Worm (Caenorhabditis elegans) whole organism, late embryonic: ENCODE measurements around the gene Y47D3A.34.
"Not testable (repeated sequence)": the region's sequence is repeated elsewhere in the genome, so short reads cannot be mapped to it uniquely, and the experiment has no call there.

ENCODE experiments used
- C08G9.2 ChIP-seq: sonication (generic microtip); optimal IDR thresholded peaks from 2 replicates; lab custom pipeline; 2016; ENCODE audit warnings: mild to moderate bottlenecking, missing genetic modification characterization, moderate library complexity, missing compliant biosample characterization
- C38D4.7 ChIP-seq: fragments of 200-800 bp; sonication (Bioruptor generic); optimal IDR thresholded peaks from 2 replicates; lab custom pipeline; 2018; ENCODE audit warnings: mild to moderate bottlenecking, missing genetic modification characterization, moderate library complexity, missing compliant biosample characterization
- F13H6.1 ChIP-seq: sonication (generic microtip); optimal IDR thresholded peaks from 2 replicates; lab custom pipeline; 2016; ENCODE audit warnings: missing genetic modification characterization, missing compliant biosample characterization
- K02D7.2 ChIP-seq: sonication (generic microtip); optimal IDR thresholded peaks from 2 replicates; lab custom pipeline; 2017; ENCODE audit warnings: mild to moderate bottlenecking, missing genetic modification characterization, missing compliant biosample characterization
- T23F11.4 ChIP-seq: fragments of 200-800 bp; sonication (Bioruptor generic); optimal IDR thresholded peaks from 2 replicates; lab custom pipeline; 2018; ENCODE audit warnings: mild to moderate bottlenecking, missing genetic modification characterization, missing compliant biosample characterization
- ahr-1 ChIP-seq: sonication (generic microtip); optimal IDR thresholded peaks from 2 replicates; lab custom pipeline; 2016; ENCODE audit warnings: missing genetic modification characterization, missing compliant biosample characterization
- ceh-18 ChIP-seq: sonication (generic microtip); optimal IDR thresholded peaks from 2 replicates; lab custom pipeline; 2016; ENCODE audit warnings: missing genetic modification characterization, missing compliant biosample characterization
- ceh-2 ChIP-seq: sonication (generic microtip); optimal IDR thresholded peaks from 2 replicates; lab custom pipeline; 2016; ENCODE audit warnings: missing genotype, missing genetic modification characterization, missing compliant biosample characterization
- ceh-22 ChIP-seq: sonication (generic microtip); optimal IDR thresholded peaks from 2 replicates; lab custom pipeline; 2017; ENCODE audit warnings: missing biosample characterization, missing genetic modification characterization
- ceh-24 ChIP-seq: sonication (generic microtip); optimal IDR thresholded peaks from 2 replicates; lab custom pipeline; 2016; ENCODE audit warnings: mild to moderate bottlenecking, missing genetic modification characterization, missing compliant biosample characterization
- ceh-30 ChIP-seq: fragments of 150-350 bp; optimal IDR thresholded peaks from 2 replicates; lab custom pipeline; 2014; ENCODE audit warnings: missing biosample characterization, missing genetic modification characterization
- ceh-34 ChIP-seq: sonication (generic microtip); optimal IDR thresholded peaks from 2 replicates; lab custom pipeline; 2016; ENCODE audit warnings: mild to moderate bottlenecking, missing genetic modification characterization, missing compliant biosample characterization
- ceh-48 ChIP-seq: sonication (generic microtip); optimal IDR thresholded peaks from 2 replicates; lab custom pipeline; 2016; ENCODE audit warnings: missing genetic modification characterization, inconsistent platforms, missing compliant biosample characterization
- ceh-9 ChIP-seq: sonication (generic microtip); optimal IDR thresholded peaks from 2 replicates; lab custom pipeline; 2016; ENCODE audit warnings: mild to moderate bottlenecking, missing genetic modification characterization, inconsistent platforms, missing compliant biosample characterization
- dve-1 ChIP-seq: sonication (generic microtip); optimal IDR thresholded peaks from 2 replicates; lab custom pipeline; 2017; ENCODE audit warnings: antibody characterized with exemption, mild to moderate bottlenecking, missing genetic modification characterization, missing compliant biosample characterization
- ets-4 ChIP-seq: sonication (generic microtip); optimal IDR thresholded peaks from 2 replicates; lab custom pipeline; 2016; ENCODE audit warnings: missing genetic modification characterization, missing compliant biosample characterization
- eyg-1 ChIP-seq: sonication (generic microtip); optimal IDR thresholded peaks from 2 replicates; lab custom pipeline; 2016; ENCODE audit warnings: missing genotype, missing genetic modification characterization, missing compliant biosample characterization
- fkh-6 ChIP-seq: sonication (generic microtip); optimal IDR thresholded peaks from 2 replicates; lab custom pipeline; 2016; ENCODE audit warnings: missing genetic modification characterization, missing compliant biosample characterization
- hlh-13 ChIP-seq: fragments of 200-800 bp; sonication (Bioruptor generic); optimal IDR thresholded peaks from 2 replicates; lab custom pipeline; 2018; ENCODE audit warnings: mild to moderate bottlenecking, missing genetic modification characterization, missing compliant biosample characterization
- hlh-15 ChIP-seq: sonication (generic microtip); optimal IDR thresholded peaks from 2 replicates; lab custom pipeline; 2016; ENCODE audit warnings: missing genetic modification characterization, missing compliant biosample characterization
- hlh-30 ChIP-seq: sonication (generic microtip); optimal IDR thresholded peaks from 2 replicates; lab custom pipeline; 2017; ENCODE audit warnings: antibody characterized with exemption, missing genetic modification characterization, missing compliant biosample characterization; ENCODE audit not compliant: insufficient read depth
- hlh-6 ChIP-seq: sonication (generic microtip); optimal IDR thresholded peaks from 2 replicates; lab custom pipeline; 2016; ENCODE audit warnings: missing genotype, missing genetic modification characterization, missing compliant biosample characterization
- mec-3 ChIP-seq: sonication (generic microtip); optimal IDR thresholded peaks from 2 replicates; lab custom pipeline; 2016; ENCODE audit warnings: borderline replicate concordance, missing genetic modification characterization, missing compliant biosample characterization
- nfya-1 ChIP-seq: sonication (generic microtip); optimal IDR thresholded peaks from 2 replicates; lab custom pipeline; 2017; ENCODE audit warnings: missing genetic modification characterization, mild to moderate bottlenecking, missing compliant biosample characterization, antibody characterized with exemption, moderate library complexity
- nhr-11 ChIP-seq: fragments of 150-350 bp; optimal IDR thresholded peaks from 2 replicates; lab custom pipeline; 2014; ENCODE audit warnings: missing biosample characterization, missing genetic modification characterization
- npax-4 ChIP-seq: sonication (generic microtip); optimal IDR thresholded peaks from 2 replicates; lab custom pipeline; 2016; ENCODE audit warnings: missing genetic modification characterization, missing compliant biosample characterization
- odd-2 ChIP-seq: sonication (generic microtip); optimal IDR thresholded peaks from 2 replicates; lab custom pipeline; 2017; ENCODE audit warnings: antibody characterized with exemption, mild to moderate bottlenecking, missing genetic modification characterization, missing compliant biosample characterization
- pat-9 ChIP-seq: fragments of 200-800 bp; sonication (Bioruptor generic); optimal IDR thresholded peaks from 2 replicates; lab custom pipeline; 2018; ENCODE audit warnings: mild to moderate bottlenecking, missing genetic modification characterization, moderate library complexity, missing compliant biosample characterization
- pha-2 ChIP-seq: sonication (generic microtip); optimal IDR thresholded peaks from 2 replicates; lab custom pipeline; 2017; ENCODE audit warnings: mild to moderate bottlenecking, missing genetic modification characterization, missing compliant biosample characterization
- pqm-1 ChIP-seq: sonication (generic microtip); optimal IDR thresholded peaks from 2 replicates; lab custom pipeline; 2016; ENCODE audit warnings: missing genetic modification characterization, missing compliant biosample characterization
- ref-2 ChIP-seq: sonication (generic microtip); optimal IDR thresholded peaks from 2 replicates; lab custom pipeline; 2016; ENCODE audit warnings: missing genetic modification characterization, missing compliant biosample characterization
- sdc-2 ChIP-seq: sonication (generic microtip); optimal IDR thresholded peaks from 2 replicates; lab custom pipeline; 2016; ENCODE audit warnings: missing genotype, missing genetic modification characterization, missing compliant biosample characterization
- sox-2 ChIP-seq: fragments of 200-800 bp; sonication (Bioruptor generic); IDR thresholded peaks from 2 replicates; pipeline ENCODE4 v1.3.6; 2022; ENCODE audit warnings: missing genetic modification reagents, missing genetic modification characterization, missing compliant biosample characterization
- tbx-2 ChIP-seq: sonication (generic microtip); optimal IDR thresholded peaks from 2 replicates; lab custom pipeline; 2016; ENCODE audit warnings: missing genetic modification characterization, missing compliant biosample characterization
- ttx-3 ChIP-seq: sonication (generic microtip); optimal IDR thresholded peaks from 2 replicates; lab custom pipeline; 2016; ENCODE audit warnings: missing genetic modification reagents, missing genetic modification characterization, missing compliant biosample characterization
- unc-42 ChIP-seq: sonication (generic microtip); optimal IDR thresholded peaks from 2 replicates; lab custom pipeline; 2016; ENCODE audit warnings: missing genotype, missing genetic modification characterization, missing compliant biosample characterization
- unc-86 ChIP-seq: sonication (generic microtip); optimal IDR thresholded peaks from 2 replicates; lab custom pipeline; 2016; ENCODE audit warnings: missing genetic modification characterization, missing compliant biosample characterization

The Y47D3A.34 gene

DNA sequence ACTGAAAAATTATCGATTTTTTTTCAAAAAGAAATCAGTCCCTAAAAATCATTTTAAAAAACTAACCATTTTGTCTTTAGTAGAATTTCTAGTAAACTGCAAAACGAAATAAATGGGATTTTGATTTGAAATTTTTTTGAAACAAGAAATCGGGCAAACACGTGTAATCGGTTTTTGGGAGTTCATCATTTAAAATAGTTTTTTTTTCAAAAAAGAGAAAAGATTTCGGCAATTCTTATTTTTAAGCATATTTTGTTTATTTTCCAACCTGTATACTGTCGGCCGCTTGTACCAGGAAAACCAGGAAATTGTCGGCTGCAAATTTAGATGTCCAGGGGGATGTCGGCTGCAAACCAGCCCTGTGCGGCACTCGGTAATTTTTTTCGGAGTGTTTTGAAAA lies 2.7 kb downstream of the Y47D3A.34 start, which contains the start of gene elo-8:
TSS of gene elo-8 (minus strand) at position 101 of the 400 bp plus-strand sequence.
- TF ChIP-seq C38D4.7 (no peak), ttx-3 (tag; lab: Kevin White, UChicago) (no peak), dve-1 (tag; lab: Kevin White, UChicago) (no peak), odd-2 (no peak), ceh-30 (tag; lab: Kevin White, UChicago) (no peak), mec-3 (no peak), ceh-34 (no peak), F13H6.1 (tag; lab: Kevin White, UChicago) (no peak), fkh-6 (no peak), eyg-1 (tag; lab: Kevin White, UChicago) (no peak), sdc-2 (tag; lab: Kevin White, UChicago) (no peak), ahr-1 (tag; lab: Kevin White, UChicago) (no peak), sox-2 (no peak), pqm-1 (tag; lab: Kevin White, UChicago) (no peak), hlh-15 (tag; lab: Kevin White, UChicago) (no peak), ets-4 (tag; lab: Kevin White, UChicago) (no peak)

DNA sequence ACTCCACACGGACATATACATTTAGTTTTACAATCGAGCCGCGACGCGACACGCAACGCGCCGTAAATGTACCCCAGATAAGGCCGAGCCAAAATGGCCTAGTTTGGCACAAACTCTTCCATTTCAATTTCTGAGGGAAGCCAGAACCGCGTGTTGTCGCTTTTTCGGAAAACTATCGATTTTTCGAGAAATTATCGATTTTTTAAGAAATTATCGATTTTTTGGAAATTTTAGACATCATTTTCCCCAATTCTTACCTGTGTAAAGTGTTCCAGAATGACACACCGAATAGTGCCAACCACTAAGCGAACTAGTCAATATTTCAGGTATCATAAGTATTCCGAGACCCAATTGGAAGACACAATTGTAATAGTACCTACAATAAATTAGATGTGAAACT lies 3.3 kb downstream of the Y47D3A.34 start:
- TF ChIP-seq ceh-18 (no peak), unc-42 (tag; lab: Kevin White, UChicago) (no peak), nhr-11 (no peak), tbx-2 (tag; lab: Kevin White, UChicago) (no peak), unc-86 (tag; lab: Kevin White, UChicago) (no peak), ceh-2 (no peak), K02D7.2 (tag; lab: Kevin White, UChicago) (no peak), hlh-6 (no peak), hlh-30 (tag; lab: Kevin White, UChicago) (no peak), npax-4 (no peak), ahr-1 (tag; lab: Kevin White, UChicago) (no peak), sox-2 (no peak), ref-2 (tag; lab: Kevin White, UChicago) (no peak), ceh-22 (tag; lab: Kevin White, UChicago) (no peak), ceh-24 (tag; lab: Kevin White, UChicago) (no peak), ceh-48 (no peak), pat-9 (no peak), odd-2 (no peak), pha-2 (tag; lab: Kevin White, UChicago) (no peak)

DNA sequence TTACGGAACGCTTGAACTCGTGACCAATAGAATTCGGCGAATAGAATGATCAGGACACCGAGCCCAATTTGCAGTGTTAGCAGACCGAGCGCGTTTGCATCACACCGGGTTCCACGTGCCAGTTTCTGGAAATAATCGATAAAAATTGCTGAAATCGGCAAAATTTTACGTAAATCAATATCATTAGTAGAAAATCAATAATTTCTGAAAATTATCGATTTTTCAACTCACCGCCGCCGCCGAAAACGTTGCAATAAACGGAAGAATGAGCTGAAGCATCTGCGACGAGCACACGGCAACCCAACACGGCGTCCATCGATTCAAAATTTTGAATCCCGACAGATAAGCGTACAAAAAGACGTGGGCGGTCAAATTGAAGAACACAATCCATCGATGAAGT lies 4.1 kb downstream of the Y47D3A.34 start:
- no peak for TF ChIP-seq nfya-1 (tag; lab: Kevin White, UChicago)

DNA sequence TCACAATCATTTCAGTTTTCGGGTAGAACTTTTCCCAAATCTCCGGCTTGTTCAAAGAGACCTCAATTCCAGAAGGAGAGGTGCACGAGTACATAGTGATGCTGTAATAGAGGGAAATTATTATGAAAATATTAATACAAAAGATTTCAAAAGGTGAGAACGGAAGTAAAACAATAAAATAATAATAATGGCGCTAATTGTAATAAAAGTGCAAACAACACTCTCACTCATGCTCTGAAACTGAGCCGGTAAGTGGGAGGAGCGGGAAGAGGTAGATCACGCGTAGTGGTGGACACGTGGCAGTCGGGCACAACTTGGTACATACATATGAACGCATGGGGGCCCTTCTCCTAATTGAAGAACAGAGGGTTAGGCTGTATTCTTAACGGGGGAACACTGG lies 7.6 kb downstream of the Y47D3A.34 start, which contains the start of gene tbx-37:
TSS of gene tbx-37 (minus strand) at position 101 of the 400 bp plus-strand sequence.
- TF ChIP-seq pat-9, result no peak
- TF ChIP-seq ceh-22 (tag; lab: Kevin White, UChicago), result no peak
- TF ChIP-seq eyg-1 (tag; lab: Kevin White, UChicago), result no peak
- TF ChIP-seq T23F11.4 (GFP tag; lab: Kevin White, UChicago), result no peak
- TF ChIP-seq ceh-9 (tag; lab: Kevin White, UChicago), result no peak
- no peak for TF ChIP-seq dve-1 (tag; lab: Kevin White, UChicago)
- no peak for TF ChIP-seq nfya-1 (tag; lab: Kevin White, UChicago)
- TF ChIP-seq, all 69 proteins: peak for 0

DNA sequence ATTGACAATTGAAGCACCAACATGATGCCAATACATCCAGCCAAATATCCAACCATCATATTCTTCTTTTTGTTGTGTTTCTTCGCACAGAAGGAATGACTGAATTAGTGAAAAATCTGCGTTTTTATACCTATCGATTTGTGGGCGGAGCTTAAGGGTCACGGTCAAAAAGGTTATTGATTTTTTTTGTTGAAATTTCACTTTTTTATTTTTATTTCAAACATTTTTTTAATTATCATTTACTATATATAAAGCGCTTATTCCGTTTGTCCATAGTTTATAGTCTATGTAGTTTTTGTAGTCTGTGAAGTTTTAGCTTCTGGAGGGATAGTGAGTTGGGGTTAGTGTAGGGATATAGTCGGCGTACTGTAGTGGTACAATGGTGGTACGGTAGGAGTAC lies 10.7 kb downstream of the Y47D3A.34 start, which contains the start of gene Y47D3A.13:
TSS of gene Y47D3A.13 (minus strand) at position 101 of the 400 bp plus-strand sequence.
- TF ChIP-seq C08G9.2 (tag; lab: Kevin White, UChicago); hlh-13 (GFP tag; lab: Kevin White, UChicago); hlh-30 (tag; lab: Kevin White, UChicago): not testable (repeated sequence)
